Fruit fly (Drosophila melanogaster) whole organism, embryonic: ENCODE measurements around the gene mldr.

Source experiments
- Asciz ChIP-seq: fragments of 200-800 bp; sonication (Bioruptor generic); optimal IDR thresholded peaks from 2 replicates; lab custom pipeline; 2017; ENCODE audit warnings: missing biosample characterization, mild to moderate bottlenecking, missing genetic modification characterization, missing genetic modification reagents
- Atf6 ChIP-seq: fragments of 200-800 bp; sonication (Bioruptor generic); IDR thresholded peaks from 2 replicates; pipeline ENCODE4 v1.3.6; 2022; ENCODE audit warnings: missing biosample characterization, missing genetic modification characterization
- CG11093 ChIP-seq: fragments of 200-800 bp; sonication (Bioruptor generic); IDR thresholded peaks from 3 replicates; pipeline ENCODE4 v1.3.6; 2022; ENCODE audit warnings: missing biosample characterization, missing genetic modification characterization
- CG12219 ChIP-seq: fragments of 200-800 bp; sonication (Bioruptor generic); optimal IDR thresholded peaks from 3 replicates; lab custom pipeline; 2018; ENCODE audit warnings: missing biosample characterization, mild to moderate bottlenecking, missing genetic modification characterization
- CG13624 ChIP-seq: fragments of 200-800 bp; sonication (Bioruptor generic); optimal IDR thresholded peaks from 2 replicates; lab custom pipeline; 2016; ENCODE audit warnings: missing biosample characterization, missing genetic modification characterization
- CG16813 ChIP-seq: fragments of 200-800 bp; sonication (Bioruptor generic); IDR thresholded peaks from 3 replicates; pipeline ENCODE4 v1.3.6; 2022; ENCODE audit warnings: missing biosample characterization, missing genetic modification characterization; ENCODE audit not compliant: partially characterized antibody
- CG16863 ChIP-seq: fragments of 200-800 bp; sonication (Bioruptor generic); optimal IDR thresholded peaks from 3 replicates; lab custom pipeline; 2016; ENCODE audit warnings: missing biosample characterization, missing genetic modification characterization
- CG17186 ChIP-seq: fragments of 200-800 bp; sonication (Bioruptor generic); optimal IDR thresholded peaks from 3 replicates; lab custom pipeline; 2017; ENCODE audit warnings: missing biosample characterization, missing genetic modification reagents, missing genetic modification characterization
- CG18764 ChIP-seq: fragments of 200-800 bp; sonication (Bioruptor generic); optimal IDR thresholded peaks from 3 replicates; lab custom pipeline; 2016; ENCODE audit warnings: missing biosample characterization, missing genetic modification characterization
- CG31365 ChIP-seq: fragments of 200-800 bp; sonication (Bioruptor generic); optimal IDR thresholded peaks from 2 replicates; lab custom pipeline; 2018; ENCODE audit warnings: missing biosample characterization, mild to moderate bottlenecking, missing genetic modification characterization
- CG31441 ChIP-seq: fragments of 200-800 bp; sonication (Bioruptor generic); IDR thresholded peaks from 2 replicates; pipeline ENCODE4 v1.3.6; 2022; ENCODE audit warnings: missing biosample characterization, missing genetic modification characterization
- CG33213 ChIP-seq: fragments of 200-800 bp; sonication (Bioruptor generic); optimal IDR thresholded peaks from 3 replicates; lab custom pipeline; 2016; ENCODE audit warnings: missing biosample characterization, missing genetic modification characterization
- CG6683 ChIP-seq: fragments of 200-800 bp; sonication (Bioruptor generic); optimal IDR thresholded peaks from 2 replicates; lab custom pipeline; 2017; ENCODE audit warnings: missing biosample characterization, mild to moderate bottlenecking, missing genetic modification characterization, missing genetic modification reagents
- CkIIα-i1 ChIP-seq: fragments of 200-800 bp; sonication (Bioruptor generic); IDR thresholded peaks from 2 replicates; pipeline ENCODE4 v1.3.6; 2022; ENCODE audit warnings: missing biosample characterization, missing genetic modification characterization
- Dad ChIP-seq: fragments of 200-800 bp; sonication (Bioruptor generic); optimal IDR thresholded peaks from 3 replicates; lab custom pipeline; 2016; ENCODE audit warnings: missing biosample characterization, missing genetic modification characterization
- Eip74EF ChIP-seq, 2 experiments: fragments of 200-800 bp in 1 of 2; fragments of >200 bp in 1 of 2; sonication (Bioruptor generic) in 1 of 2; optimal IDR thresholded peaks; 2 replicates each; lab custom pipeline; 2017 to 2019; ENCODE audit warnings: missing biosample characterization in 2 of 2, missing genetic modification characterization in 2 of 2, mild to moderate bottlenecking in 1 of 2, moderate library complexity in 1 of 2
- Gsc ChIP-seq: fragments of 200-800 bp; sonication (Bioruptor generic); IDR thresholded peaks from 2 replicates; pipeline ENCODE4 v1.3.6; 2022; ENCODE audit warnings: missing biosample characterization, missing genetic modification characterization
- HHEX ChIP-seq: fragments of 200-800 bp; sonication (Bioruptor generic); optimal IDR thresholded peaks from 3 replicates; lab custom pipeline; 2017; ENCODE audit warnings: missing biosample characterization, mild to moderate bottlenecking, missing genetic modification characterization, missing genetic modification reagents
- HLH3B ChIP-seq: fragments of 200-800 bp; sonication (Bioruptor generic); IDR thresholded peaks from 2 replicates; pipeline ENCODE4 v1.3.6; 2022; ENCODE audit warnings: missing biosample characterization, missing genetic modification characterization
- Jarid2 ChIP-seq: fragments of 200-800 bp; sonication (Bioruptor generic); optimal IDR thresholded peaks from 3 replicates; lab custom pipeline; 2017; ENCODE audit warnings: mild to moderate bottlenecking, missing biosample characterization, missing genetic modification reagents, missing genetic modification characterization
- NfI ChIP-seq: fragments of 200-800 bp; sonication (Bioruptor generic); optimal IDR thresholded peaks from 3 replicates; lab custom pipeline; 2018; ENCODE audit warnings: missing biosample characterization, mild to moderate bottlenecking, missing genetic modification characterization, moderate library complexity
- PHDP ChIP-seq: fragments of 200-800 bp; sonication (Bioruptor generic); optimal IDR thresholded peaks from 3 replicates; lab custom pipeline; 2018; ENCODE audit warnings: missing biosample characterization, mild to moderate bottlenecking, missing genetic modification characterization, moderate library complexity
- Poxn ChIP-seq: fragments of 200-800 bp; sonication (Bioruptor generic); IDR thresholded peaks from 2 replicates; pipeline ENCODE4 v1.3.6; 2022; ENCODE audit warnings: missing biosample characterization, missing genetic modification characterization
- Scr ChIP-seq: fragments of 200-800 bp; sonication (Bioruptor generic); IDR thresholded peaks from 2 replicates; pipeline ENCODE4 v1.3.6; 2022; ENCODE audit warnings: missing biosample characterization, missing genetic modification characterization; ENCODE audit not compliant: partially characterized antibody
- Sox100B ChIP-seq: fragments of 200-800 bp; sonication (Bioruptor generic); optimal IDR thresholded peaks from 3 replicates; lab custom pipeline; 2018; ENCODE audit warnings: missing biosample characterization, mild to moderate bottlenecking, missing genetic modification characterization
- Spps ChIP-seq: fragments of 200-800 bp; sonication (Bioruptor generic); optimal IDR thresholded peaks from 2 replicates; lab custom pipeline; 2018; ENCODE audit warnings: missing biosample characterization, mild to moderate bottlenecking, missing genetic modification characterization
- TFAM ChIP-seq: fragments of 200-800 bp; sonication (Bioruptor generic); optimal IDR thresholded peaks from 2 replicates; lab custom pipeline; 2017; ENCODE audit warnings: missing biosample characterization, missing genetic modification characterization, inconsistent platforms
- Tbp ChIP-seq: fragments of >200 bp; optimal IDR thresholded peaks from 2 replicates; lab custom pipeline; 2018; ENCODE audit warnings: missing biosample characterization, missing genetic modification characterization
- ac ChIP-seq: fragments of 200-800 bp; sonication (Bioruptor generic); optimal IDR thresholded peaks from 3 replicates; lab custom pipeline; 2017; ENCODE audit warnings: missing biosample characterization, mild to moderate bottlenecking, missing genetic modification characterization
- bab2 ChIP-seq: fragments of 200-800 bp; sonication (Bioruptor generic); optimal IDR thresholded peaks from 2 replicates; lab custom pipeline; 2016; ENCODE audit warnings: missing biosample characterization, missing genetic modification characterization
- bcd ChIP-seq: fragments of 200-800 bp; sonication (Bioruptor generic); optimal IDR thresholded peaks from 2 replicates; lab custom pipeline; 2017; ENCODE audit warnings: missing biosample characterization, mild to moderate bottlenecking, missing genetic modification characterization
- chm ChIP-seq: fragments of 200-800 bp; sonication (Bioruptor generic); IDR thresholded peaks from 2 replicates; pipeline ENCODE4 v1.3.6; 2022; ENCODE audit warnings: missing biosample characterization, missing genetic modification characterization
- cwo ChIP-seq: fragments of 200-800 bp; sonication (Bioruptor generic); optimal IDR thresholded peaks from 3 replicates; lab custom pipeline; 2017; ENCODE audit warnings: missing biosample characterization, missing genetic modification characterization, mild to moderate bottlenecking, moderate library complexity, missing genetic modification reagents
- danr ChIP-seq: fragments of 200-800 bp; sonication (Bioruptor generic); IDR thresholded peaks from 2 replicates; pipeline ENCODE4 v1.3.6; 2022; ENCODE audit warnings: missing biosample characterization, missing genetic modification characterization
- dysf ChIP-seq: fragments of 200-800 bp; sonication (Bioruptor generic); IDR thresholded peaks from 3 replicates; pipeline ENCODE4 v1.3.6; 2022; ENCODE audit warnings: missing biosample characterization, missing genetic modification characterization
- gem ChIP-seq: fragments of 200-800 bp; sonication (Bioruptor generic); optimal IDR thresholded peaks from 2 replicates; lab custom pipeline; 2019; ENCODE audit warnings: missing biosample characterization, mild to moderate bottlenecking, missing genetic modification characterization, moderate library complexity
- ham ChIP-seq: fragments of 200-800 bp; sonication (Bioruptor generic); IDR thresholded peaks from 2 replicates; pipeline ENCODE4 v1.3.6; 2022; ENCODE audit warnings: missing biosample characterization, missing genetic modification characterization
- hkb ChIP-seq, 2 experiments: fragments of 200-800 bp in 1 of 2; fragments of >200 bp in 1 of 2; sonication (Bioruptor generic) in 1 of 2; IDR thresholded peaks in 1 of 2; optimal IDR thresholded peaks in 1 of 2; 2 replicates each; pipeline versions ENCODE4 v1.3.6 to Lab custom; 2017 to 2022; ENCODE audit warnings: missing biosample characterization in 1 of 2, missing genetic modification characterization in 1 of 2
- lbe ChIP-seq: fragments of 200-800 bp; sonication (Bioruptor generic); optimal IDR thresholded peaks from 2 replicates; lab custom pipeline; 2016; ENCODE audit warnings: missing biosample characterization, mild to moderate bottlenecking, missing genetic modification characterization
- mam ChIP-seq: fragments of 200-800 bp; sonication (Bioruptor generic); optimal IDR thresholded peaks from 3 replicates; lab custom pipeline; 2016; ENCODE audit warnings: missing biosample characterization, missing genetic modification characterization
- oc ChIP-seq: fragments of 200-800 bp; sonication (Bioruptor generic); optimal IDR thresholded peaks from 2 replicates; lab custom pipeline; 2018; ENCODE audit warnings: missing biosample characterization, mild to moderate bottlenecking, missing genetic modification characterization, moderate library complexity
- peb ChIP-seq: fragments of 200-800 bp; sonication (Bioruptor generic); IDR thresholded peaks from 2 replicates; pipeline ENCODE4 v1.3.6; 2022; ENCODE audit warnings: missing biosample characterization, missing genetic modification characterization
- pita ChIP-seq: fragments of 200-800 bp; sonication (Bioruptor generic); optimal IDR thresholded peaks from 2 replicates; lab custom pipeline; 2017; ENCODE audit warnings: missing biosample characterization, mild to moderate bottlenecking, missing genetic modification characterization
- sens ChIP-seq: fragments of 200-800 bp; sonication (Bioruptor generic); peaks from one replicate; lab custom pipeline; 2016; ENCODE audit warnings: missing biosample characterization, missing genetic modification characterization
- sima ChIP-seq: fragments of 200-800 bp; sonication (Bioruptor generic); optimal IDR thresholded peaks from 2 replicates; lab custom pipeline; 2016; ENCODE audit warnings: missing biosample characterization, missing genetic modification characterization
- slou ChIP-seq: fragments of 200-800 bp; sonication (Bioruptor generic); optimal IDR thresholded peaks from 3 replicates; lab custom pipeline; 2016; ENCODE audit warnings: missing biosample characterization, missing genetic modification characterization
- sna ChIP-seq: fragments of 200-800 bp; sonication (Bioruptor generic); IDR thresholded peaks from 2 replicates; pipeline ENCODE4 v1.3.6; 2022; ENCODE audit warnings: missing biosample characterization, missing genetic modification characterization; ENCODE audit not compliant: partially characterized antibody
- sug ChIP-seq: fragments of 200-800 bp; optimal IDR thresholded peaks from 2 replicates; lab custom pipeline; 2019; ENCODE audit warnings: missing biosample characterization, mild to moderate bottlenecking, missing genetic modification characterization, moderate library complexity
- tap ChIP-seq: fragments of 200-800 bp; optimal IDR thresholded peaks from 3 replicates; lab custom pipeline; 2019; ENCODE audit warnings: missing biosample characterization, mild to moderate bottlenecking, missing genetic modification characterization, moderate library complexity
- tin ChIP-seq: fragments of 200-800 bp; sonication (Bioruptor generic); optimal IDR thresholded peaks from 3 replicates; lab custom pipeline; 2016; ENCODE audit warnings: missing biosample characterization, missing genetic modification characterization
- yki ChIP-seq: fragments of >200 bp; optimal IDR thresholded peaks from 3 replicates; lab custom pipeline; 2018

Gene mldr

dm6 chrX:6295129-6295539 is 4.0 kb downstream of the mldr start, which contains the start of the genes CG15891 and CG3815 (continued):
- TF ChIP-seq CG17186 (GFP tag; lab: Kevin White, UChicago) (peak; percentile 95), Gsc (GFP tag; lab: Robert Waterston, UW) (no peak), bab2 (peak; percentile 55), ac (no peak), sima (GFP tag; lab: Kevin White, UChicago) (no peak), slou (no peak), Scr (GFP tag; lab: Robert Waterston, UW) (peak; percentile 55; the same call in 1 of the 2 replicates), danr (no peak), Spps (tag; lab: Kevin White, UChicago) (no peak), CG16863 (GFP tag; lab: Kevin White, UChicago) (no peak), CG13624 (GFP tag; lab: Kevin White, UChicago) (peak; percentile 88), Eip74EF (GFP tag; optimal IDR thresholded peaks at IDR 0.05; lab: Kevin White, UChicago) (no peak), sens (peak; percentile 81), CG33213 (peak; percentile 16), hkb (optimal IDR thresholded peaks at IDR 0.05; lab: Kevin White, UChicago) (no peak), hkb (GFP tag; IDR thresholded peaks at IDR 0.05; lab: Robert Waterston, UW) (0 out of 2 replicates have a peak, but pooled peaks have one; percentile 21), tin (GFP tag; lab: Kevin White, UChicago) (peak; percentile 35), TFAM (GFP tag; lab: Kevin White, UChicago) (no peak), chm (GFP tag; lab: Robert Waterston, UW) (no peak), Jarid2 (GFP tag; lab: Kevin White, UChicago) (no peak), tap (no peak), mam (peak; percentile 60), dysf (peak; percentile 61; the same call in 2 of the 3 replicates), Dad (GFP tag; lab: Kevin White, UChicago) (peak; percentile 30), Poxn (no peak), sna (GFP tag; lab: Robert Waterston, UW) (no peak), Asciz (GFP tag; lab: Kevin White, UChicago) (no peak), HHEX (no peak), sug (peak; percentile 76), pita (GFP tag; lab: Kevin White, UChicago) (no peak), oc (tag; lab: Kevin White, UChicago) (no peak), peb (GFP tag; lab: Robert Waterston, UW) (no peak), CkIIα-i1 (no peak), CG12219 (GFP tag; lab: Kevin White, UChicago) (no peak), HLH3B (GFP tag; lab: Robert Waterston, UW) (peak; percentile 53; the same call in 1 of the 2 replicates), CG16813 (GFP tag; lab: Robert Waterston, UW) (peak; percentile 46; the same call in 2 of the 3 replicates), cwo (no peak), ham (GFP tag; lab: Robert Waterston, UW) (0 out of 2 replicates have a peak, but pooled peaks have one; percentile 8), lbe (GFP tag; lab: Kevin White, UChicago) (no peak), Tbp (GFP tag; lab: Kevin White, UChicago) (no peak), CG11093 (GFP tag; lab: Robert Waterston, UW) (0 out of 3 replicates have a peak, but pooled peaks have one; percentile 39), Atf6 (GFP tag; lab: Robert Waterston, UW) (peak; percentile 35; the same call in 1 of the 2 replicates), bcd (peak; percentile 61), gem (no peak), Sox100B (GFP tag; lab: Kevin White, UChicago) (no peak), yki (lab: Kevin White, UChicago) (no peak), CG18764 (GFP tag; lab: Kevin White, UChicago) (no peak), CG31441 (GFP tag; lab: Robert Waterston, UW) (no peak; the same call in 1 of the 2 replicates), CG6683 (GFP tag; lab: Kevin White, UChicago) (no peak), PHDP (tag; lab: Kevin White, UChicago) (no peak), CG31365 (tag; lab: Kevin White, UChicago) (no peak), NfI (GFP tag; lab: Kevin White, UChicago) (peak; percentile 61)
